Worm (Caenorhabditis elegans) whole organism, midembryonic: Measurements from ENCODE around the gene Y38C1AA.1.

Experiments used
- klf-2 ChIP-seq: fragments of 200-800 bp; sonication (Bioruptor generic); conservative IDR thresholded peaks from 2 replicates; pipeline ENCODE4 v1.3.6; 2022; ENCODE audit warnings: missing genetic modification reagents, missing genetic modification characterization, missing compliant biosample characterization
- tab-1 ChIP-seq: fragments of 200-800 bp; sonication (Bioruptor generic); IDR thresholded peaks from 2 replicates; pipeline ENCODE4 v1.3.6; 2022; ENCODE audit warnings: missing genetic modification characterization, missing compliant biosample characterization
- ztf-23 ChIP-seq: fragments of 200-800 bp; sonication (Bioruptor generic); IDR thresholded peaks from 2 replicates; pipeline ENCODE4 v1.3.6; 2022; ENCODE audit warnings: missing genetic modification reagents, missing genetic modification characterization, missing compliant biosample characterization
- ztf-29 ChIP-seq: fragments of 200-800 bp; sonication (Bioruptor generic); IDR thresholded peaks from 2 replicates; pipeline ENCODE4 v1.3.6; 2022; ENCODE audit warnings: missing genetic modification reagents, missing genetic modification characterization, missing compliant biosample characterization

DNA sequence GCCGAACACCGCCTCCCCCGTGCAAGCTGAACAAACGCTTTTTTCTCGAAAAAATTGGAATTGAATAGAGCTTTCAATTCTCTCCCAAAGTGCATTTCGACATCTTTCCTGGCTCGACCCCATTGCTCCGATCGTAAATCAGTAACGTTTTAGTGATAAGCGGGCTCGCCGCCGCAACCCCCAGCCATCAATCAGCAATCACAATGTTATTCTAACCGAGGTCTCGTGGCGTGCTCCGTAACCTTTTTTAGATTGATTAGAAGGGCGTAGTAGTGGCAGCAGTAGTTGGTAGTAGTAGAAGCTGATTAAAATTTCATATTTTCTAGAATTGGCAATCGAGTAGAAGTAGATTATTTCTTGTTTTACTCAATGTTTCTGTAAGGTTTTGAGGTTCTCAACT, 20.6 kb upstream of the Y38C1AA.1 start:
- TF ChIP-seq ztf-29 (GFP tag; lab: Robert Waterston, UW) (no peak), ztf-23 (no peak), tab-1 (no peak), klf-2 (GFP tag; lab: Robert Waterston, UW) (no peak)
